Worm (Caenorhabditis elegans): ENCODE measurements around the gene hcp-3.
A peak's percentile ranks its signal among the peaks of the same experiment; 100 is the strongest.

hcp-3 gene

ce11 chrIII:9646440-9647021, 30.3 kb upstream of the hcp-3 start (continued):
- TF ChIP-seq hlh-11 (tag; optimal IDR thresholded peaks at IDR 0.05) (peak; percentile 21), mdl-1 (tag; optimal IDR thresholded peaks at IDR 0.05) (peak in 1 of 2 experiments; percentile 19), mxl-3 (GFP tag; optimal IDR thresholded peaks at IDR 0.05) (peak; percentile 34), duxl-1 (tag; optimal IDR thresholded peaks at IDR 0.05; ENCODE audit: poor library complexity) (no peak), daf-16 (GFP tag; optimal IDR thresholded peaks at IDR 0.05) (no peak), daf-16 (tag; optimal IDR thresholded peaks at IDR 0.05) (no peak), dve-1 (tag; optimal IDR thresholded peaks at IDR 0.05; ENCODE audit: insufficient read depth) (no peak), pha-4 (GFP tag; IDR thresholded peaks at IDR 0.05) (no peak), pha-4 (tag; optimal IDR thresholded peaks at IDR 0.05) (no peak), F49E8.2 (tag; optimal IDR thresholded peaks at IDR 0.05; ENCODE audit: borderline replicate concordance) (no peak), ztf-11 (tag; optimal IDR thresholded peaks at IDR 0.05) (no peak), unc-62 (GFP tag; optimal IDR thresholded peaks at IDR 0.05 in 1 of 2) (peak in 1 of 2 experiments; percentile 93), unc-62 (tag; optimal IDR thresholded peaks at IDR 0.05) (no peak), zfp-2 (tag; optimal IDR thresholded peaks at IDR 0.05) (no peak), tag-97 (GFP tag; IDR thresholded peaks at IDR 0.05) (no peak), gei-8 (GFP tag; optimal IDR thresholded peaks at IDR 0.05) (no peak), lin-15B (tag; optimal IDR thresholded peaks at IDR 0.05) (no peak), mep-1 (tag; optimal IDR thresholded peaks at IDR 0.05) (no peak)

ce11 chrIII:9645099-9645498, 28.8 kb upstream of the hcp-3 start:
- TF ChIP-seq nhr-28 (tag; optimal IDR thresholded peaks at IDR 0.05), result peak; percentile 4
- TF ChIP-seq lsy-2 (tag; optimal IDR thresholded peaks at IDR 0.05), result no peak

- TF ChIP-seq ces-1 (GFP tag; optimal IDR thresholded peaks at IDR 0.05), result no peak
- no peak for TF ChIP-seq ceh-62 (tag; optimal IDR thresholded peaks at IDR 0.05)
- peak; percentile 29 for TF ChIP-seq nhr-48 (tag; optimal IDR thresholded peaks at IDR 0.05)
- no peak for TF ChIP-seq lin-15B (tag; optimal IDR thresholded peaks at IDR 0.05)
Observed at ce11 chrIII:9642110-9642509, 25.8 kb upstream of the hcp-3 start.

- TF ChIP-seq lin-13 (GFP tag; optimal IDR thresholded peaks at IDR 0.05) (no peak), set-16 (GFP tag; IDR thresholded peaks at IDR 0.05) (peak; percentile 85), aha-1 (tag) (peak; percentile 13)
Observed at ce11 chrIII:9639281-9640050, 23.2 kb upstream of the hcp-3 start.

ce11 chrIII:9638159-9638754, 22.0 kb upstream of the hcp-3 start:
- TF ChIP-seq mep-1 (tag; optimal IDR thresholded peaks at IDR 0.05), result no peak
- TF ChIP-seq daf-16 (GFP tag; optimal IDR thresholded peaks at IDR 0.05), result no peak
- peak; percentile 49 for TF ChIP-seq daf-16 (tag; optimal IDR thresholded peaks at IDR 0.05)
- peak; percentile 10 for TF ChIP-seq mes-2 (tag; optimal IDR thresholded peaks at IDR 0.05; ENCODE audit: poor library complexity, severe bottlenecking)
- TF ChIP-seq unc-62 (GFP tag; optimal IDR thresholded peaks at IDR 0.05 in 1 of 2), result peak in 1 of 2 experiments; percentile 82
- no peak for TF ChIP-seq unc-62 (tag; optimal IDR thresholded peaks at IDR 0.05)
- peak; percentile 99 for TF ChIP-seq pqm-1 (tag; optimal IDR thresholded peaks at IDR 0.05)
- TF ChIP-seq nhr-76 (tag; optimal IDR thresholded peaks at IDR 0.05), result no peak
- peak; percentile 65 for TF ChIP-seq dve-1 (tag; optimal IDR thresholded peaks at IDR 0.05; ENCODE audit: insufficient read depth)
- peak; percentile 92 for TF ChIP-seq nhr-28 (tag; optimal IDR thresholded peaks at IDR 0.05)
- TF ChIP-seq nhr-77 (tag; optimal IDR thresholded peaks at IDR 0.05), result peak; percentile 42
- TF ChIP-seq ctbp-1 (GFP tag; IDR thresholded peaks at IDR 0.05), result no peak
- TF ChIP-seq tra-1 (GFP tag; IDR thresholded peaks at IDR 0.05), result no peak
- TF ChIP-seq nhr-11 (tag; optimal IDR thresholded peaks at IDR 0.05), result no peak
- TF ChIP-seq mxl-3 (GFP tag; optimal IDR thresholded peaks at IDR 0.05), result peak; percentile 72
- no peak for TF ChIP-seq T20F7.1 (GFP tag; optimal IDR thresholded peaks at IDR 0.05)
- TF ChIP-seq aha-1 (tag), result peak; percentile 72
- TF ChIP-seq nhr-102 (tag; optimal IDR thresholded peaks at IDR 0.05), result peak; percentile 6
- peak; percentile 50 for TF ChIP-seq nhr-48 (tag; optimal IDR thresholded peaks at IDR 0.05)
- peak; percentile 72 for TF ChIP-seq dmd-6 (GFP tag; IDR thresholded peaks at IDR 0.05)
